Fruit fly (Drosophila melanogaster): Measurements from ENCODE around the gene cDIP.

Gene cDIP

dm6 chr3R:21199085-21199899, 38.4 kb upstream of the cDIP start (continued):
- TF ChIP-seq Nf-YC (tag; optimal IDR thresholded peaks at IDR 0.05) (no peak), CG11504 (tag; optimal IDR thresholded peaks at IDR 0.05) (no peak), ewg (GFP tag; optimal IDR thresholded peaks at IDR 0.05) (no peak), CG11456 (GFP tag; IDR thresholded peaks at IDR 0.05) (no peak), nau (GFP tag; optimal IDR thresholded peaks at IDR 0.05) (no peak), CG16815 (GFP tag; optimal IDR thresholded peaks at IDR 0.05) (no peak), cg (GFP tag; optimal IDR thresholded peaks at IDR 0.05) (peak; percentile 78), CG31388 (GFP tag; optimal IDR thresholded peaks at IDR 0.05) (no peak), kah (GFP tag; optimal IDR thresholded peaks at IDR 0.05) (peak; percentile 31), CG18011 (GFP tag; optimal IDR thresholded peaks at IDR 0.05) (no peak), ftz-f1 (GFP tag; optimal IDR thresholded peaks at IDR 0.05) (peak; percentile 76), CG14710 (tag; optimal IDR thresholded peaks at IDR 0.05) (no peak), CG7357 (GFP tag; IDR thresholded peaks at IDR 0.05) (no peak), tll (GFP tag; optimal IDR thresholded peaks at IDR 0.05) (no peak), Trl (optimal IDR thresholded peaks at IDR 0.05) (peak; percentile 68 to 85), Trl (GFP tag; optimal IDR thresholded peaks at IDR 0.05) (no peak), ERR (GFP tag; optimal IDR thresholded peaks at IDR 0.05) (no peak), Nf-YA (GFP tag; IDR thresholded peaks at IDR 0.05) (no peak), slou (GFP tag; optimal IDR thresholded peaks at IDR 0.05) (no peak), Dfd (GFP tag; optimal IDR thresholded peaks at IDR 0.05) (no peak), fd102C (GFP tag; optimal IDR thresholded peaks at IDR 0.05) (no peak), pita (GFP tag; optimal IDR thresholded peaks at IDR 0.05) (no peak), CG10147 (GFP tag; optimal IDR thresholded peaks at IDR 0.05) (no peak), NC2β (GFP tag; optimal IDR thresholded peaks at IDR 0.05) (no peak), CG9609 (GFP tag; optimal IDR thresholded peaks at IDR 0.05) (no peak), CG7786 (GFP tag; optimal IDR thresholded peaks at IDR 0.05) (no peak), Med (GFP tag) (peak; percentile 37), Taf1 (GFP tag; IDR thresholded peaks at IDR 0.05) (no peak), CG34376 (GFP tag; optimal IDR thresholded peaks at IDR 0.05) (peak; percentile 18), CG33213 (GFP tag; optimal IDR thresholded peaks at IDR 0.05) (no peak), Tbp (GFP tag; optimal IDR thresholded peaks at IDR 0.05) (no peak), eve (GFP tag; optimal IDR thresholded peaks at IDR 0.05) (peak in 1 of 2 experiments; percentile 8), CG12236 (GFP tag; optimal IDR thresholded peaks at IDR 0.05) (no peak), Rfx (GFP tag; IDR thresholded peaks at IDR 0.05) (peak; percentile 28; the same call in 1 of the 2 replicates), CG14667 (GFP tag; IDR thresholded peaks at IDR 0.05) (no peak), CG12071 (GFP tag; optimal IDR thresholded peaks at IDR 0.05) (no peak), ttk (GFP tag; IDR thresholded peaks at IDR 0.05) (no peak), Dek (tag; optimal IDR thresholded peaks at IDR 0.05) (no peak), CG15479 (GFP tag; optimal IDR thresholded peaks at IDR 0.05) (no peak), ato (GFP tag; IDR thresholded peaks at IDR 0.05; ENCODE audit: partially characterized antibody) (no peak), tio (GFP tag; optimal IDR thresholded peaks at IDR 0.05) (no peak), hbn (GFP tag; IDR thresholded peaks at IDR 0.05; ENCODE audit: partially characterized antibody) (no peak), Neu2 (GFP tag; optimal IDR thresholded peaks at IDR 0.05; ENCODE audit: borderline replicate concordance) (no peak), Hr39 (optimal IDR thresholded peaks at IDR 0.05) (peak; percentile 87), Jarid2 (GFP tag; optimal IDR thresholded peaks at IDR 0.05) (peak; percentile 47), CG10543 (GFP tag; optimal IDR thresholded peaks at IDR 0.05) (peak; percentile 48), fu2 (GFP tag; optimal IDR thresholded peaks at IDR 0.05) (no peak), chm (GFP tag; IDR thresholded peaks at IDR 0.05) (0 out of 2 replicates have a peak, but pooled peaks have one; percentile 22), knrl (GFP tag; IDR thresholded peaks at IDR 0.05; ENCODE audit: partially characterized antibody) (no peak), grn (GFP tag; optimal IDR thresholded peaks at IDR 0.05) (peak; percentile 32)

All from whole organism, embryonic.